Worm (Caenorhabditis elegans) whole organism, L3 larva: ENCODE data around the gene Y41C4A.21.
A peak's percentile ranks its signal among the peaks of the same experiment; 100 is the strongest.

Experiments used
- R02D3.7 ChIP-seq: fragments of 150-350 bp; optimal IDR thresholded peaks from 2 replicates; lab custom pipeline; 2014; ENCODE audit warnings: missing biosample characterization, missing genetic modification characterization
- ZK546.5 ChIP-seq: sonication (generic microtip); optimal IDR thresholded peaks from 2 replicates; lab custom pipeline; 2017; ENCODE audit warnings: missing biosample characterization, missing genetic modification characterization
- aly-2 ChIP-seq: fragments of 150-350 bp; optimal IDR thresholded peaks from 2 replicates; lab custom pipeline; 2014; ENCODE audit warnings: missing biosample characterization, missing genetic modification characterization
- ama-1 ChIP-seq: fragments of 150-350 bp; optimal IDR thresholded peaks from 2 replicates; lab custom pipeline; 2018
- ceh-16 ChIP-seq: sonication (generic microtip); optimal IDR thresholded peaks from 2 replicates; lab custom pipeline; 2017; ENCODE audit warnings: missing biosample characterization, missing genetic modification characterization
- ceh-28 ChIP-seq: fragments of 150-350 bp; optimal IDR thresholded peaks from 2 replicates; lab custom pipeline; 2014; ENCODE audit warnings: missing biosample characterization, missing genetic modification reagents, missing genetic modification characterization
- ceh-82 ChIP-seq: fragments of 150-350 bp; optimal IDR thresholded peaks from 2 replicates; lab custom pipeline; 2014; ENCODE audit warnings: missing biosample characterization, missing genetic modification characterization
- ceh-9 ChIP-seq: sonication (generic microtip); optimal IDR thresholded peaks from 2 replicates; lab custom pipeline; 2018; ENCODE audit warnings: missing biosample characterization, missing genetic modification characterization
- daf-12 ChIP-seq: fragments of 150-350 bp; optimal IDR thresholded peaks from 2 replicates; lab custom pipeline; 2014; ENCODE audit warnings: missing biosample characterization, missing genetic modification reagents, missing genetic modification characterization
- egl-27 ChIP-seq: sonication (generic microtip); optimal IDR thresholded peaks from 4 replicates; lab custom pipeline; 2017; ENCODE audit warnings: missing biosample characterization, missing genetic modification reagents, missing genetic modification characterization
- egl-5 ChIP-seq: fragments of 150-350 bp; optimal IDR thresholded peaks from 2 replicates; lab custom pipeline; 2017; ENCODE audit warnings: missing biosample characterization, missing genetic modification reagents, missing genetic modification characterization, inconsistent platforms
- elt-2 ChIP-seq: sonication (generic microtip); optimal IDR thresholded peaks from 2 replicates; lab custom pipeline; 2016; ENCODE audit warnings: missing genetic modification reagents, mild to moderate bottlenecking, missing genetic modification characterization, missing compliant biosample characterization
- elt-3 ChIP-seq, 3 experiments: fragments of 150-350 bp in 1 of 3; sonication (generic microtip) in 2 of 3; optimal IDR thresholded peaks; 2 replicates in 2 of 3; 4 replicates in 1 of 3; lab custom pipeline; 2014 to 2017; ENCODE audit warnings: missing biosample characterization in 3 of 3, missing genetic modification characterization in 3 of 3
- eor-1 ChIP-seq, 2 experiments: fragments of 150-350 bp; optimal IDR thresholded peaks; 2 replicates each; lab custom pipeline; 2014 to 2018; ENCODE audit warnings: missing biosample characterization in 2 of 2, missing genetic modification characterization in 2 of 2
- fkh-10 ChIP-seq: sonication (generic microtip); optimal IDR thresholded peaks from 2 replicates; lab custom pipeline; 2017; ENCODE audit warnings: missing biosample characterization, missing genetic modification reagents, missing genetic modification characterization
- fkh-2 ChIP-seq: fragments of 150-350 bp; optimal IDR thresholded peaks from 2 replicates; lab custom pipeline; 2014; ENCODE audit warnings: missing biosample characterization, missing genetic modification reagents, missing genetic modification characterization
- fos-1 ChIP-seq: fragments of 150-350 bp; optimal IDR thresholded peaks from 2 replicates; lab custom pipeline; 2014; ENCODE audit warnings: missing biosample characterization, missing genetic modification characterization
- hmg-11 ChIP-seq: sonication (generic microtip); optimal IDR thresholded peaks from 2 replicates; lab custom pipeline; 2016; ENCODE audit warnings: missing genetic modification characterization, missing compliant biosample characterization
- jun-1 ChIP-seq: fragments of 150-350 bp; optimal IDR thresholded peaks from 2 replicates; lab custom pipeline; 2014; ENCODE audit warnings: missing biosample characterization, missing genetic modification reagents, missing genetic modification characterization
- lin-15B ChIP-seq: fragments of 150-350 bp; optimal IDR thresholded peaks from 2 replicates; lab custom pipeline; 2014; ENCODE audit warnings: missing biosample characterization, missing genetic modification characterization
- lsy-12 ChIP-seq: sonication (generic microtip); optimal IDR thresholded peaks from 2 replicates; lab custom pipeline; 2016; ENCODE audit warnings: mild to moderate bottlenecking, missing genetic modification characterization, missing compliant biosample characterization
- mml-1 ChIP-seq: fragments of 150-350 bp; sonication (generic microtip); optimal IDR thresholded peaks from 3 replicates; lab custom pipeline; 2014; ENCODE audit warnings: missing biosample characterization, missing genetic modification characterization
- nfya-1 ChIP-seq: sonication (generic microtip); optimal IDR thresholded peaks from 2 replicates; lab custom pipeline; 2017; ENCODE audit warnings: missing genetic modification characterization, mild to moderate bottlenecking, missing compliant biosample characterization, antibody characterized with exemption, moderate library complexity; ENCODE audit not compliant: insufficient read depth
- nhr-12 ChIP-seq: fragments of 150-350 bp; optimal IDR thresholded peaks from 2 replicates; lab custom pipeline; 2014; ENCODE audit warnings: missing biosample characterization, missing genetic modification characterization
- nhr-23 ChIP-seq: fragments of 150-350 bp; optimal IDR thresholded peaks from 2 replicates; lab custom pipeline; 2014; ENCODE audit warnings: missing biosample characterization, missing genetic modification reagents, missing genetic modification characterization
- nhr-25 ChIP-seq: sonication (generic microtip); optimal IDR thresholded peaks from 2 replicates; lab custom pipeline; 2017; ENCODE audit warnings: missing biosample characterization, missing genetic modification characterization
- nhr-43 ChIP-seq: sonication (generic microtip); optimal IDR thresholded peaks from 2 replicates; lab custom pipeline; 2016; ENCODE audit warnings: mild to moderate bottlenecking, missing genetic modification characterization, missing compliant biosample characterization; ENCODE audit not compliant: poor library complexity, severe bottlenecking
- nhr-67 ChIP-seq: fragments of 150-350 bp; optimal IDR thresholded peaks from 2 replicates; lab custom pipeline; 2014; ENCODE audit warnings: missing biosample characterization, missing genetic modification characterization
- nhr-76 ChIP-seq: fragments of 150-350 bp; sonication (generic microtip); optimal IDR thresholded peaks from 5 replicates; lab custom pipeline; 2014; ENCODE audit warnings: missing biosample characterization, missing genetic modification characterization
- nhr-77 ChIP-seq: fragments of 150-350 bp; optimal IDR thresholded peaks from 2 replicates; lab custom pipeline; 2014; ENCODE audit warnings: missing biosample characterization, missing genetic modification characterization
- pha-4 ChIP-seq: fragments of 150-350 bp; optimal IDR thresholded peaks from 2 replicates; lab custom pipeline; 2014; ENCODE audit warnings: missing biosample characterization, missing genetic modification reagents, missing genetic modification characterization
- pqm-1 ChIP-seq: fragments of 150-350 bp; optimal IDR thresholded peaks from 2 replicates; lab custom pipeline; 2017; ENCODE audit warnings: missing biosample characterization, missing genetic modification characterization, inconsistent platforms
- sea-2 ChIP-seq: fragments of 150-350 bp; sonication (generic microtip); optimal IDR thresholded peaks from 4 replicates; lab custom pipeline; 2014; ENCODE audit warnings: missing biosample characterization, missing genetic modification reagents, missing genetic modification characterization
- skn-1 ChIP-seq: fragments of 150-350 bp; optimal IDR thresholded peaks from 2 replicates; lab custom pipeline; 2014; ENCODE audit warnings: missing biosample characterization, missing genetic modification characterization
- snpc-4 ChIP-seq: fragments of 150-350 bp; optimal IDR thresholded peaks from 2 replicates; lab custom pipeline; 2014; ENCODE audit warnings: missing biosample characterization, missing genetic modification characterization
- tbx-2 ChIP-seq: sonication (generic microtip); optimal IDR thresholded peaks from 2 replicates; lab custom pipeline; 2016; ENCODE audit warnings: mild to moderate bottlenecking, missing genetic modification characterization, missing compliant biosample characterization
- unc-39 ChIP-seq: sonication (generic microtip); optimal IDR thresholded peaks from 4 replicates; lab custom pipeline; 2017; ENCODE audit warnings: missing biosample characterization, missing genetic modification characterization
- unc-62 ChIP-seq: fragments of 150-350 bp; sonication (generic microtip); optimal IDR thresholded peaks from 4 replicates; lab custom pipeline; 2014; ENCODE audit warnings: missing biosample characterization, missing genetic modification reagents, missing genetic modification characterization
- zag-1 ChIP-seq: fragments of 150-350 bp; optimal IDR thresholded peaks from 2 replicates; lab custom pipeline; 2014; ENCODE audit warnings: missing biosample characterization, missing genetic modification characterization
- ztf-11 ChIP-seq: fragments of 150-350 bp; optimal IDR thresholded peaks from 2 replicates; lab custom pipeline; 2014; ENCODE audit warnings: missing biosample characterization, missing genetic modification characterization
- ztf-4 ChIP-seq: fragments of 150-350 bp; optimal IDR thresholded peaks from 2 replicates; lab custom pipeline; 2014; ENCODE audit warnings: missing biosample characterization, missing genetic modification characterization

The Y41C4A.21 gene

ce11 chrIII:11732056-11732455, at the start of gene Y41C4A.21:
Gene Y41C4A.21, plus strand, starts transcription at chrIII:11732356.
- TF ChIP-seq lin-15B (no peak), ama-1 (lab: Kevin White, UChicago) (no peak), R02D3.7 (tag; lab: Kevin White, UChicago) (no peak), eor-1 (tag; optimal IDR thresholded peaks at IDR 0.05; lab: Kevin White, UChicago) (no peak), fkh-2 (tag; lab: Kevin White, UChicago) (no peak), ceh-9 (tag; lab: Kevin White, UChicago) (no peak), nhr-23 (tag; lab: Kevin White, UChicago) (no peak), aly-2 (tag; lab: Kevin White, UChicago) (no peak), nhr-25 (tag; lab: Kevin White, UChicago) (no peak), elt-2 (tag; lab: Kevin White, UChicago) (no peak), nhr-77 (tag; lab: Kevin White, UChicago) (no peak), ceh-16 (no peak), jun-1 (tag; lab: Kevin White, UChicago) (no peak), snpc-4 (tag; lab: Kevin White, UChicago) (no peak)
- TF ChIP-seq, all 47 proteins: peak for 0

ce11 chrIII:11683038-11683437, 49.1 kb upstream of the Y41C4A.21 start:
- no peak for TF ChIP-seq fos-1 (tag; lab: Kevin White, UChicago)
- TF ChIP-seq elt-2 (tag; lab: Kevin White, UChicago), result no peak
- TF ChIP-seq jun-1 (tag; lab: Kevin White, UChicago), result no peak
- no peak for TF ChIP-seq nhr-12 (tag; lab: Kevin White, UChicago)
- TF ChIP-seq lsy-12 (tag; lab: Kevin White, UChicago), result no peak
- TF ChIP-seq skn-1, result no peak
- no peak for TF ChIP-seq ceh-9 (tag; lab: Kevin White, UChicago)
- TF ChIP-seq pha-4 (tag; lab: Kevin White, UChicago), result no peak

- TF ChIP-seq nhr-25 (tag; lab: Kevin White, UChicago) (no peak), tbx-2 (peak; percentile 56)
Observed at ce11 chrIII:11683790-11684189, 48.4 kb upstream of the Y41C4A.21 start.

ce11 chrIII:11684770-11685169, 47.4 kb upstream of the Y41C4A.21 start:
- TF ChIP-seq jun-1 (tag; lab: Kevin White, UChicago) (peak; percentile 30), pha-4 (tag; lab: Kevin White, UChicago) (peak; percentile 31), ceh-28 (tag; lab: Kevin White, UChicago) (peak; percentile 4), elt-2 (tag; lab: Kevin White, UChicago) (peak; percentile 92), eor-1 (tag; optimal IDR thresholded peaks at IDR 0.05; lab: Kevin White, UChicago) (no peak), pqm-1 (tag; lab: Kevin White, UChicago) (peak; percentile 73)

- TF ChIP-seq ceh-16, result no peak
- no peak for TF ChIP-seq nhr-76
- TF ChIP-seq R02D3.7 (tag; lab: Kevin White, UChicago), result peak; percentile 47
- TF ChIP-seq fkh-10, result no peak
- TF ChIP-seq elt-3 (tag; optimal IDR thresholded peaks at IDR 0.05; lab: Kevin White, UChicago), result peak in 2 of 3 experiments; percentile 19 to 78
- TF ChIP-seq lin-15B, result peak; percentile 8
- TF ChIP-seq ceh-28 (tag; lab: Kevin White, UChicago), result no peak
- TF ChIP-seq ztf-4 (tag; lab: Kevin White, UChicago), result no peak
- no peak for TF ChIP-seq ztf-11 (tag; lab: Kevin White, UChicago)
- TF ChIP-seq skn-1, result peak; percentile 75
- peak; percentile 16 for TF ChIP-seq lsy-12 (tag; lab: Kevin White, UChicago)
- TF ChIP-seq sea-2 (GFP tag; lab: Kevin White, UChicago), result no peak
- TF ChIP-seq aly-2 (tag; lab: Kevin White, UChicago), result no peak
- no peak for TF ChIP-seq snpc-4 (tag; lab: Kevin White, UChicago)
- TF ChIP-seq unc-39 (tag; lab: Kevin White, UChicago), result no peak
- peak; percentile 35 for TF ChIP-seq nfya-1
- TF ChIP-seq daf-12 (tag; lab: Kevin White, UChicago), result no peak
- TF ChIP-seq nhr-12 (tag; lab: Kevin White, UChicago), result no peak
- no peak for TF ChIP-seq egl-5 (tag; lab: Kevin White, UChicago)
- TF ChIP-seq fos-1 (tag; lab: Kevin White, UChicago), result no peak
- peak; percentile 41 for TF ChIP-seq egl-27 (tag; lab: Kevin White, UChicago)
- no peak for TF ChIP-seq eor-1 (tag; optimal IDR thresholded peaks at IDR 0.05; lab: Kevin White, UChicago)
- TF ChIP-seq nhr-67, result no peak
- no peak for TF ChIP-seq zag-1 (tag; lab: Kevin White, UChicago)
- TF ChIP-seq nhr-77 (tag; lab: Kevin White, UChicago), result no peak
- peak; percentile 67 for TF ChIP-seq nhr-23 (tag; lab: Kevin White, UChicago)
- no peak for TF ChIP-seq fkh-2 (tag; lab: Kevin White, UChicago)
- TF ChIP-seq ZK546.5 (tag; lab: Kevin White, UChicago), result no peak
- no peak for TF ChIP-seq mml-1 (tag; lab: Kevin White, UChicago)
- TF ChIP-seq nhr-25 (tag; lab: Kevin White, UChicago), result no peak
- TF ChIP-seq tbx-2, result no peak
- peak; percentile 5 for TF ChIP-seq unc-62 (GFP tag; lab: Kevin White, UChicago)
- TF ChIP-seq ceh-82, result no peak
- TF ChIP-seq pha-4 (tag; lab: Kevin White, UChicago), result peak; percentile 78
- TF ChIP-seq nhr-43 (tag; lab: Kevin White, UChicago), result peak; percentile 32
- peak; percentile 92 for TF ChIP-seq jun-1 (tag; lab: Kevin White, UChicago)
- TF ChIP-seq hmg-11 (tag; lab: Kevin White, UChicago), result no peak
Observed at ce11 chrIII:11689303-11689702, 42.9 kb upstream of the Y41C4A.21 start.
